Fruit fly (Drosophila melanogaster): ENCODE measurements around the gene CG11109.
A peak's percentile ranks its signal among the peaks of the same experiment; 100 is the strongest.

The CG11109 gene

DNA sequence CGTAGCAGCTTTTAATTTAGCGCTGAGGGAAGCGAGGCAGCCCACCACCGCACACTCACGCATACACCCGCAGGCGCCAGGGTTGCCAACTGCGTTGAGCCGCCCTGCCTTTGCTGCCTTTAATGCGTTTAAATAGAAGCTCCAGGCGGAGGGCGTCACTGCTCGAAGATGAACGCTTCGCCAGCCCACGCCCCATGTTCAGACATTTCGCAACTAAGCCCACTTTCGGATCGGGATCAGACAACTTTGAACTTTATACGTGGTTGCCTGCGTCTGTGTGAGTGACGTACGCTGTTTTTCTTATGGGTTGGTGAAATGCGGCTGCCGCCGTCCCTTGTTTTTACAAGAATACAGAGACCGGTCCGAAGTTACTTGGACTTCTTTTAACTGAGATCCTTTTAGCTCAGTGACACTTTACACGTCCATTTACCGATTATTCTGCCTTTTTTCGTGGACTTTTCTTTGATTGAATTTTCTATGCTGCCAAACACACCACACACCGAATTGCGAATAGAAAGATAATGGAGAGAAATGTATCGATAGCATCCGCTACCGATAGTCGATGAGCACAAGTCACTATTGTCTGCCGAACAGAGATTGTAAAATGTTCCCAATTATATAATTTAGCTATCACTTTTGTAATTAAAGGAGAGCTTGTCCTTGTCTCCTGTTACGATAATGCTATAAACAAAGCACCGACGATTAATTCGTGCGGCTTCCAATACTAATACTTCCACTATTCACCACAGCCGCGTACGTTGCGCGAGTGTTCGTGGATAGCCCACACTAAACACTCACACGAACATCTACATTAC lies 763 bp upstream of the CG11109 start (continued):
- TF ChIP-seq Dek (tag; optimal IDR thresholded peaks at IDR 0.05), result no peak
- TF ChIP-seq pros (GFP tag; optimal IDR thresholded peaks at IDR 0.05), result no peak
- peak; percentile 9; the same call in 2 of the 3 replicates for TF ChIP-seq CG34224 (GFP tag; IDR thresholded peaks at IDR 0.05; ENCODE audit: partially characterized antibody)
- no peak for TF ChIP-seq CG10274 (GFP tag; optimal IDR thresholded peaks at IDR 0.05)
- TF ChIP-seq D19A (tag; optimal IDR thresholded peaks at IDR 0.05), result no peak
- no peak for TF ChIP-seq CG16815 (GFP tag; optimal IDR thresholded peaks at IDR 0.05)
- TF ChIP-seq CG2116 (GFP tag; optimal IDR thresholded peaks at IDR 0.05), result no peak
- TF ChIP-seq tgo (GFP tag; IDR thresholded peaks at IDR 0.05), result no peak
- TF ChIP-seq CG10267 (tag; optimal IDR thresholded peaks at IDR 0.05), result peak; percentile 20
- peak; percentile 52 for TF ChIP-seq CG15479 (GFP tag; optimal IDR thresholded peaks at IDR 0.05)
- TF ChIP-seq CG2889 (GFP tag; IDR thresholded peaks at IDR 0.05), result no peak
- TF ChIP-seq phol (tag; optimal IDR thresholded peaks at IDR 0.05), result no peak
- peak; percentile 62 for TF ChIP-seq CG10543 (GFP tag; optimal IDR thresholded peaks at IDR 0.05)
- peak; percentile 46 for TF ChIP-seq CG1603 (tag; optimal IDR thresholded peaks at IDR 0.05)
- peak; percentile 41; the same call in 1 of the 2 replicates for TF ChIP-seq CG11247 (GFP tag; IDR thresholded peaks at IDR 0.05)
- no peak for TF ChIP-seq CG11093 (GFP tag; IDR thresholded peaks at IDR 0.05)
- TF ChIP-seq CG16813 (GFP tag; IDR thresholded peaks at IDR 0.05; ENCODE audit: partially characterized antibody), result peak; percentile 65
- TF ChIP-seq ham (GFP tag; IDR thresholded peaks at IDR 0.05), result no peak
- TF ChIP-seq CG1233 (GFP tag; optimal IDR thresholded peaks at IDR 0.05), result no peak
- TF ChIP-seq CG34376 (GFP tag; optimal IDR thresholded peaks at IDR 0.05), result peak; percentile 29
- peak; percentile 12; the same call in 1 of the 2 replicates for TF ChIP-seq CG32772 (GFP tag; IDR thresholded peaks at IDR 0.05)
- TF ChIP-seq Rx (GFP tag; IDR thresholded peaks at IDR 0.05), result no peak
- no peak for TF ChIP-seq CG30020 (tag; optimal IDR thresholded peaks at IDR 0.05)
- no peak for TF ChIP-seq gcm (GFP tag; optimal IDR thresholded peaks at IDR 0.05)
- TF ChIP-seq pum (GFP tag; optimal IDR thresholded peaks at IDR 0.05), result no peak
- TF ChIP-seq tap (tag; optimal IDR thresholded peaks at IDR 0.05), result no peak
- no peak for TF ChIP-seq GATAe (GFP tag; conservative IDR thresholded peaks at IDR 0.05)
- no peak for TF ChIP-seq CG9215 (GFP tag; IDR thresholded peaks at IDR 0.05)
- TF ChIP-seq ind (GFP tag; optimal IDR thresholded peaks at IDR 0.05), result no peak
- TF ChIP-seq tio (GFP tag; optimal IDR thresholded peaks at IDR 0.05), result no peak
- TF ChIP-seq CG2678 (tag; optimal IDR thresholded peaks at IDR 0.05), result no peak
- TF ChIP-seq CG1602 (GFP tag; optimal IDR thresholded peaks at IDR 0.05), result no peak
- no peak for TF ChIP-seq Jarid2 (GFP tag; optimal IDR thresholded peaks at IDR 0.05)
- TF ChIP-seq Dref (GFP tag; IDR thresholded peaks at IDR 0.05), result peak; percentile 68
- no peak for TF ChIP-seq CG8924 (tag; optimal IDR thresholded peaks at IDR 0.05)
- no peak for TF ChIP-seq CG18476 (GFP tag; optimal IDR thresholded peaks at IDR 0.05)
- no peak for TF ChIP-seq CG8765 (GFP tag; IDR thresholded peaks at IDR 0.05)
- TF ChIP-seq sima (GFP tag; optimal IDR thresholded peaks at IDR 0.05), result no peak
- TF ChIP-seq usp (GFP tag; optimal IDR thresholded peaks at IDR 0.05), result no peak
- peak; percentile 51 for TF ChIP-seq CG8478 (optimal IDR thresholded peaks at IDR 0.05)
- TF ChIP-seq salm (tag; optimal IDR thresholded peaks at IDR 0.05), result no peak
- no peak for TF ChIP-seq eve (GFP tag; optimal IDR thresholded peaks at IDR 0.05)
- no peak for TF ChIP-seq CG33557 (GFP tag; optimal IDR thresholded peaks at IDR 0.05)
- no peak for TF ChIP-seq CG4707 (GFP tag; optimal IDR thresholded peaks at IDR 0.05)
- TF ChIP-seq vnd (GFP tag; IDR thresholded peaks at IDR 0.05; ENCODE audit: partially characterized antibody), result peak; percentile 68
- TF ChIP-seq lola (GFP tag; optimal IDR thresholded peaks at IDR 0.05), result no peak
- TF ChIP-seq CG17568 (GFP tag; optimal IDR thresholded peaks at IDR 0.05), result no peak
- TF ChIP-seq odd (GFP tag; optimal IDR thresholded peaks at IDR 0.05), result no peak
- TF ChIP-seq CG12659 (GFP tag; optimal IDR thresholded peaks at IDR 0.05), result no peak

All from whole organism, embryonic.